Fruit fly (Drosophila melanogaster) Kc167 (cell line): Measurements from ENCODE around the gene Polr2M.

Source experiments
- Myc ChIP-seq: fragments of >200 bp; optimal IDR thresholded peaks from 2 replicates; lab custom pipeline; 2017; ENCODE audit warnings: missing external identifiers
- Sin3A ChIP-seq: fragments of >200 bp; optimal IDR thresholded peaks from 2 replicates; lab custom pipeline; 2018; ENCODE audit warnings: missing external identifiers
- h ChIP-seq: fragments of >200 bp; optimal IDR thresholded peaks from 3 replicates; lab custom pipeline; 2018; ENCODE audit warnings: missing external identifiers
- insv ChIP-seq: fragments of >200 bp; optimal IDR thresholded peaks from 3 replicates; lab custom pipeline; 2018; ENCODE audit warnings: missing external identifiers
- psq ChIP-seq: fragments of >200 bp; optimal IDR thresholded peaks from 2 replicates; lab custom pipeline; 2017; ENCODE audit warnings: missing external identifiers
- ttk ChIP-seq: sonication (Bioruptor generic); optimal IDR thresholded peaks from 2 replicates; lab custom pipeline; 2017; ENCODE audit warnings: missing external identifiers

The Polr2M gene

dm6 chr3R:19229245-19229644 is at the start of gene Polr2M, which contains the start of gene CG5250:
TSS of gene Polr2M (plus strand) at chr3R:19229463.
TSS of gene CG5250 (minus strand) at chr3R:19229276.
- TF ChIP-seq psq: no peak
- TF ChIP-seq ttk (lab: Kevin White, UChicago): no peak
- TF ChIP-seq Sin3A (lab: Kevin White, UChicago): no peak
- TF ChIP-seq Myc: no peak
- TF ChIP-seq insv: no peak
- no peak for TF ChIP-seq h (lab: Kevin White, UChicago)

- no peak for TF ChIP-seq psq
- no peak for TF ChIP-seq h (lab: Kevin White, UChicago)
- TF ChIP-seq Myc: no peak
- no peak for TF ChIP-seq ttk (lab: Kevin White, UChicago)
- no peak for TF ChIP-seq insv
- no peak for TF ChIP-seq Sin3A (lab: Kevin White, UChicago)
These were observed 48.9 kb upstream of the Polr2M start, which contains the start of the genes CG5555 and myd for dm6 chr3R:19180263-19180893. TSS of gene CG5555 (minus strand) at chr3R:19180538. TSS of gene myd (plus strand) at chr3R:19180659.

- no peak for TF ChIP-seq Sin3A (lab: Kevin White, UChicago)
- TF ChIP-seq ttk (lab: Kevin White, UChicago): no peak
- TF ChIP-seq h (lab: Kevin White, UChicago): no peak
- TF ChIP-seq Myc: no peak
- no peak for TF ChIP-seq insv
- TF ChIP-seq psq: no peak
These were observed 48.0 kb upstream of the Polr2M start for dm6 chr3R:19181214-19181613.

DNA sequence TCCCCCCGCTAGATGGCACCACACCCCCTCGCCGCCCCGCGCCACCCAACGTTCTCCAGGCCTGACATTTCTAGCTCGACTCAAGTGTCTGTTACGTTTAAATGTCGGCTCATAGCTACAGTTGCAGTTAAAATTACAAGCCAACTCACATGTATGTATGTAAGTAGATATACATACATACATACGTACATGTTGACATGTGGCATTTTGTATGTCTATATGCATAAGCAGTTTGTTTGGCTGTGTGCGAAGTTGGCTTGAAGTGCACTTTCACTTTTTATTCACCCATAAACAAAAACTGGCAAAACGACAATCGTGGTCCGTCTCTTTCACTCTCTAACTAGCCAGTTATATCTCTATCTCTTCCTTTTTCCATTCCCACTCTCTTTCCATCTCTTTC is 46.4 kb upstream of the Polr2M start:
- TF ChIP-seq Sin3A (lab: Kevin White, UChicago) (no peak), ttk (lab: Kevin White, UChicago) (no peak), h (lab: Kevin White, UChicago) (no peak), Myc (no peak), insv (no peak), psq (no peak)

DNA sequence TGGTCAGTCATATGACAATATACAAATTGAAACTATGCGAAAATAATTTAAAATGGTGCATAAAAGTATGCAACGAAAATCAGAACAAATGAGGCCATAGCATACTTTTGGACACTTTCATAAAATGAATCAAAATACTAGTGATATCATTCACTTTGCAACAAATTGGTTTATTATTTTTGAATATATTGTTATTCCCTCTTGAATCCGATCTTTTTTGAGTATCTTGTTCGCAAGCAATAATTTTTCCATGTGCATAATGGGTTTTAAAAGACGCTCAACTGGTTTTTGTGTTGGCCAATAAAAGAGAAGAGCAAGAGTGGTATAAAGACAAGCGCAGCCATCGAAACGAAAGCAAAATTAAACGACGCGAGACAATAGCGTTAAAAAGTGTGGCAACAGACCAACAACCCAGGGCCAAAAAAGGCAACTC is 41.5 kb upstream of the Polr2M start:
- TF ChIP-seq Myc (no peak), Sin3A (lab: Kevin White, UChicago) (no peak)

DNA sequence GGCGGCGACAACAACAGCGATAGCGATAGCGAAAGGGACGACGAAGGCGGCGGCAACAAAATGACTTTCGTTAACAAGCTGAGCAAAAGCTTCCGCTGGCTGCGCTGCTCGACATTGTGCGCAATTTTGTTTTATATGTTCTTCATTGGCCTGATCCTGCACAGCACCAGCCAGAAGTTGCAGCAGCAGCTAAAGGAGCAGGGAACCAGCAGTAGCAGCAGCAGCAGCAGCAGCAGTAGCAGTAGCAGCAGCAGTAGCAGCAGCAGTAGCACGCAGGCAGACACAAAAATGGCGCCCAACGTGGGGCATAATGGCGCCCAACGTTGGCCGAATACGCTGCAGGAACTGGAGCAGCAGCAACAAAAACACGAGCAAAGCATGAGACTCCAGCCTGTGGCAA is 39.2 kb upstream of the Polr2M start:
- TF ChIP-seq Sin3A (lab: Kevin White, UChicago): no peak
- no peak for TF ChIP-seq Myc
- TF ChIP-seq insv: no peak
- TF ChIP-seq ttk (lab: Kevin White, UChicago): no peak
- no peak for TF ChIP-seq h (lab: Kevin White, UChicago)
- no peak for TF ChIP-seq psq

DNA sequence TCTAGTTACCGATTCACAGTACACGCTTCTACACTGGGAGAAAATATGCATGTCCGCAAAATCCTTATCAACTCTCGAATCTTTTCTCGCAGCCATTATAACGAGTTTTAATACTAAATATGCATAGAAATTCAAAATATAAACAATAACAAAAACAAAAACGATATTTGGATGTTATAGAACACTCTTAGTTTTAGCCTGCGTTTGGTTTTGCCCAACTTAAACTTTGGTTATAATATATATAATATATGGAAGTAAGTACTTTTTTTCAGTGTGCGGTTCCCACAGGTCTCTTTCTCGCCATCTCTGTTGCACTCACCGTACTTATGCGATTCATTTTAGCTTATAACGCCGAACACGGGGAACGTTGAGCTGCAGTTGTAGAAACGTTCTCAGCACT is 17.5 kb upstream of the Polr2M start, which contains the start of gene cry:
Gene cry, plus strand, starts transcription at position 377 of the 400 bp plus-strand sequence.
- TF ChIP-seq insv (no peak), ttk (lab: Kevin White, UChicago) (no peak)

DNA sequence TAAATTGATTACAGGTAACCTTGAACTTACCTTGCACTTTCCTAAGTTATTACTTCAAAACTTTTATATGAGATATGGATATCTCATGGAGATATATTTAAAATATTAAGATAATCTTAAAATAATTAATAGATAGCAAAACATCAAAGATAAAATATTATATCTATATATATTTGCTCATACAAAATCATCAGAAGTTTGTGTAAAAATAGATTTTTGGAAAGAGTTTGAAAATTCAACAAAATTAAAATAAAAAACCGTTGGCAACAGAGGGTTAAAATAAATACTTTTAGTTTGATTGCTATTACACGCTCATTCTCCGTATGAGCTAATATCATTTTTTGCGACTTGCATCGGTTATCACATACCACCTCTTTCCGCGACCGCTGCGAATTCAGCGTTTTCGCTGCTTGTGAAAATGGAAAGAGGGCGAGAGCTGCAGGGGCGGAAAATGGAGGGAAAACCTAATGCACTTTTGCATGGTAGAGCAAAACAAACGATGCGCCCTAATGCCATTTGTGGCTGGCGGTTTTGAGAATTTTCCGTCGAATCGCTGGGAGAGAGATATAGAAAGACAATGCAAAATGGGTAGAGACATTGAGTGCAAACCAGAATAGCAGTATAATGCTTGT is 16.6 kb upstream of the Polr2M start:
- TF ChIP-seq ttk (lab: Kevin White, UChicago) (no peak), psq (no peak), Sin3A (lab: Kevin White, UChicago) (no peak), insv (no peak), h (lab: Kevin White, UChicago) (no peak), Myc (no peak)

- no peak for TF ChIP-seq Myc
- no peak for TF ChIP-seq psq
These were observed 7.9 kb upstream of the Polr2M start for dm6 chr3R:19221350-19221749.

dm6 chr3R:19223369-19223768 is 5.9 kb upstream of the Polr2M start:
- no peak for TF ChIP-seq insv
- no peak for TF ChIP-seq ttk (lab: Kevin White, UChicago)
- TF ChIP-seq Myc: no peak
- no peak for TF ChIP-seq Sin3A (lab: Kevin White, UChicago)
- no peak for TF ChIP-seq psq
- TF ChIP-seq h (lab: Kevin White, UChicago): no peak

dm6 chr3R:19225446-19225955 is 3.8 kb upstream of the Polr2M start:
- TF ChIP-seq Sin3A (lab: Kevin White, UChicago) (no peak), psq (no peak), ttk (lab: Kevin White, UChicago) (no peak), Myc (no peak), insv (no peak), h (lab: Kevin White, UChicago) (no peak)

DNA sequence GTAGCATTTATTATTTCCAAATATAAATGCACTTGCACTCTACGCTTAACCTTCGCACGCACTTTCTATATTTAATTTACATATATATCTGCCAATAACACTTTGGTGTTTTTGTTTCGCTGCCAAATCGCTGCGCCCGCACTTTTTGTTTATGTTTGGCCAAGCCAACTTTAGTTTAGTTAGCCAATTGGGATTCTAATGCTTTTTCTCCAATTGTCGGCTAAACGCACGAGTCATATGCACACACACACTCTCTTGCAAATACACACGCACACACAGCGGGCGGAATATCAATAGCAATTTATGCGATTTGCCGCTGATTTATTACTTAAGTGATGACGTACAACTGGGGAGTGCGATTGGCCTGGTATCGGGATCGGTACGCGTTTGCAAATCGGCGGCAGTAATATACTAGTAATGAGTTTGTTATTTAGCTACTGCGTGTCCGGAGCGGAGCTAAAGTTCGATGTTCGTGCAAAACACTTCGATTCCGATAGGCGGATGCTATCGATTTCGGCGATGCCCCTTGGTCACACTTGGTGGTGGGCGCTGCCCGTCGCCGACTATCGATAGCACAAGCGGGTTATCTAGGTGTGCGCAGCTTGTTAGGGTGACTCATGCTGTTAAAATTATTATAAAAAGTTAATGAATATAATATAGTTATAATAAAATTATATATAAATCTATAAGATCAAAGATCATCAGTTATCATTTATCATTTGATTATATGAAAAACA is 3.0 kb upstream of the Polr2M start, which contains the start of gene vib:
Gene vib, minus strand, starts transcription at position 515 of the 737 bp plus-strand sequence.
- TF ChIP-seq insv: no peak
- TF ChIP-seq Sin3A (lab: Kevin White, UChicago): no peak
- no peak for TF ChIP-seq psq
- no peak for TF ChIP-seq ttk (lab: Kevin White, UChicago)

- TF ChIP-seq ttk (lab: Kevin White, UChicago): no peak
- TF ChIP-seq Myc: no peak
- TF ChIP-seq h (lab: Kevin White, UChicago): no peak
- TF ChIP-seq insv: no peak
- TF ChIP-seq Sin3A (lab: Kevin White, UChicago): no peak
- no peak for TF ChIP-seq psq
These were observed 1.2 kb upstream of the Polr2M start, which contains the start of gene CG11703 for dm6 chr3R:19228080-19228479. TSS of gene CG11703 (minus strand) at chr3R:19228180.
